Worm (Caenorhabditis elegans) whole organism, young adult: ENCODE data around the gene ZK1248.20.

Experiments
- B0035.1 ChIP-seq: sonication (generic microtip); optimal IDR thresholded peaks from 2 replicates; lab custom pipeline; 2016; ENCODE audit warnings: missing genetic modification characterization, mild to moderate bottlenecking, missing compliant biosample characterization, missing genotype, missing genetic modification reagents
- B0261.1 ChIP-seq: sonication (generic microtip); optimal IDR thresholded peaks from 2 replicates; lab custom pipeline; 2016; ENCODE audit warnings: mild to moderate bottlenecking, missing genetic modification characterization, moderate library complexity, missing compliant biosample characterization
- F22D6.2 ChIP-seq: sonication (generic microtip); optimal IDR thresholded peaks from 2 replicates; lab custom pipeline; 2016; ENCODE audit warnings: mild to moderate bottlenecking, missing genetic modification characterization, missing compliant biosample characterization
- F39B2.1 ChIP-seq: fragments of 200-800 bp; sonication (Bioruptor generic); IDR thresholded peaks from 2 replicates; pipeline ENCODE4 v1.3.6; 2022; ENCODE audit warnings: missing genetic modification reagents, missing genetic modification characterization, missing compliant biosample characterization
- F49E8.2 ChIP-seq: sonication (generic microtip); optimal IDR thresholded peaks from 3 replicates; lab custom pipeline; 2017; ENCODE audit warnings: missing genetic modification characterization, mild to moderate bottlenecking, missing compliant biosample characterization, antibody characterized with exemption, moderate library complexity; ENCODE audit not compliant: insufficient read depth
- F55B11.4 ChIP-seq: sonication (generic microtip); optimal IDR thresholded peaks from 2 replicates; lab custom pipeline; 2016; ENCODE audit warnings: missing compliant biosample characterization, missing genetic modification characterization, borderline replicate concordance; ENCODE audit not compliant: insufficient read depth
- Y56A3A.18 ChIP-seq: fragments of 200-800 bp; sonication (Bioruptor generic); IDR thresholded peaks from 2 replicates; pipeline ENCODE4 v1.3.6; 2022; ENCODE audit warnings: missing genetic modification reagents, missing genetic modification characterization, missing compliant biosample characterization
- Y67H2A.10 ChIP-seq: fragments of 200-800 bp; sonication (Bioruptor generic); conservative IDR thresholded peaks from 2 replicates; pipeline ENCODE4 v1.3.6; 2022; ENCODE audit warnings: missing genetic modification reagents, missing genetic modification characterization, missing compliant biosample characterization
- ama-1 ChIP-seq, 3 experiments: fragments of 150-350 bp in 1 of 3; sonication (generic microtip) in 2 of 3; optimal IDR thresholded peaks; 2 replicates each; lab custom pipeline; 2014 to 2018; ENCODE audit warnings: missing biosample characterization in 2 of 3, missing genetic modification characterization in 2 of 3, missing genetic modification reagents in 2 of 3
- aptf-2 ChIP-seq: fragments of 200-800 bp; sonication (Bioruptor generic); conservative IDR thresholded peaks from 2 replicates; pipeline ENCODE4 v1.3.6; 2022; ENCODE audit warnings: missing genetic modification reagents, missing genetic modification characterization, missing compliant biosample characterization
- athp-1 ChIP-seq: sonication (generic microtip); optimal IDR thresholded peaks from 2 replicates; lab custom pipeline; 2017; ENCODE audit warnings: mild to moderate bottlenecking, missing genetic modification characterization, missing compliant biosample characterization
- ccch-3 ChIP-seq: fragments of 200-800 bp; sonication (Bioruptor generic); optimal IDR thresholded peaks from 2 replicates; lab custom pipeline; 2018; ENCODE audit warnings: mild to moderate bottlenecking, missing genetic modification characterization, missing compliant biosample characterization
- ceh-40 ChIP-seq: fragments of 200-800 bp; sonication (Bioruptor generic); IDR thresholded peaks from 2 replicates; pipeline ENCODE4 v1.3.6; 2022; ENCODE audit warnings: missing genetic modification characterization, missing compliant biosample characterization
- dox-1 ChIP-seq: fragments of 200-800 bp; sonication (Bioruptor generic); IDR thresholded peaks from 2 replicates; pipeline ENCODE4 v1.3.6; 2022; ENCODE audit warnings: missing genetic modification reagents, missing genetic modification characterization, missing compliant biosample characterization
- fkh-3 ChIP-seq: sonication (generic microtip); optimal IDR thresholded peaks from 2 replicates; lab custom pipeline; 2016; ENCODE audit warnings: mild to moderate bottlenecking, missing genetic modification characterization, missing compliant biosample characterization
- gei-17 ChIP-seq: fragments of 200-800 bp; sonication (Bioruptor generic); optimal IDR thresholded peaks from 2 replicates; lab custom pipeline; 2018; ENCODE audit warnings: mild to moderate bottlenecking, missing genetic modification characterization, missing compliant biosample characterization
- hmg-1.2 ChIP-seq: fragments of 200-800 bp; sonication (Bioruptor generic); IDR thresholded peaks from 2 replicates; pipeline ENCODE4 v1.3.6; 2022; ENCODE audit warnings: missing genetic modification reagents, missing genetic modification characterization, missing compliant biosample characterization
- hsf-1 ChIP-seq: fragments of 200-800 bp; sonication (Bioruptor generic); IDR thresholded peaks from 2 replicates; pipeline ENCODE4 v1.3.6; 2022; ENCODE audit warnings: missing genetic modification reagents, missing genetic modification characterization, missing compliant biosample characterization
- lin-40 ChIP-seq: sonication (generic microtip); optimal IDR thresholded peaks from 2 replicates; lab custom pipeline; 2016; ENCODE audit warnings: missing genetic modification characterization, mild to moderate bottlenecking, missing compliant biosample characterization, missing genotype, missing genetic modification reagents
- lsy-27 ChIP-seq: sonication (generic microtip); optimal IDR thresholded peaks from 2 replicates; lab custom pipeline; 2017; ENCODE audit warnings: missing genetic modification characterization, mild to moderate bottlenecking, missing compliant biosample characterization, antibody characterized with exemption, missing genotype, borderline replicate concordance; ENCODE audit not compliant: insufficient read depth
- madf-8 ChIP-seq: fragments of 200-800 bp; sonication (Bioruptor generic); conservative IDR thresholded peaks from 2 replicates; pipeline ENCODE4 v1.3.6; 2022; ENCODE audit warnings: missing genetic modification reagents, missing genetic modification characterization, missing compliant biosample characterization
- mcd-1 ChIP-seq: fragments of 200-800 bp; sonication (Bioruptor generic); IDR thresholded peaks from 2 replicates; pipeline ENCODE4 v1.3.6; 2022; ENCODE audit warnings: missing genetic modification reagents, missing genetic modification characterization, missing compliant biosample characterization
- mes-4 ChIP-seq: sonication (generic microtip); optimal IDR thresholded peaks from 2 replicates; lab custom pipeline; 2016; ENCODE audit warnings: missing genotype, missing genetic modification characterization, missing compliant biosample characterization
- nfya-1 ChIP-seq: sonication (generic microtip); optimal IDR thresholded peaks from 2 replicates; lab custom pipeline; 2017; ENCODE audit warnings: antibody characterized with exemption, missing compliant biosample characterization, missing genetic modification characterization, borderline replicate concordance; ENCODE audit not compliant: insufficient read depth
- nfya-2 ChIP-seq: fragments of 200-800 bp; sonication (Bioruptor generic); IDR thresholded peaks from 2 replicates; pipeline ENCODE4 v1.3.6; 2022; ENCODE audit warnings: missing genetic modification reagents, missing genetic modification characterization, missing compliant biosample characterization
- nfyb-1 ChIP-seq: fragments of 200-800 bp; sonication (Bioruptor generic); IDR thresholded peaks from 2 replicates; pipeline ENCODE4 v1.3.6; 2022; ENCODE audit warnings: missing genetic modification reagents, missing genetic modification characterization, missing compliant biosample characterization
- nhr-80 ChIP-seq: sonication (generic microtip); optimal IDR thresholded peaks from 2 replicates; lab custom pipeline; 2016; ENCODE audit warnings: missing genetic modification characterization, missing compliant biosample characterization
- rcor-1 ChIP-seq: fragments of 200-800 bp; sonication (Bioruptor generic); IDR thresholded peaks from 2 replicates; pipeline ENCODE4 v1.3.6; 2022; ENCODE audit warnings: missing genetic modification reagents, missing genetic modification characterization, missing compliant biosample characterization
- rec-8 ChIP-seq, 2 experiments: sonication (generic microtip); optimal IDR thresholded peaks; 2 replicates each; lab custom pipeline; 2016; ENCODE audit warnings: mild to moderate bottlenecking in 2 of 2, missing genetic modification characterization in 2 of 2, missing genetic modification reagents in 2 of 2, missing genotype in 2 of 2, missing biosample characterization in 1 of 2, missing compliant biosample characterization in 1 of 2, moderate library complexity in 1 of 2
- repo-1 ChIP-seq: sonication (generic microtip); optimal IDR thresholded peaks from 2 replicates; lab custom pipeline; 2017; ENCODE audit warnings: mild to moderate bottlenecking, missing genetic modification characterization, missing compliant biosample characterization
- sdz-38 ChIP-seq: sonication (generic microtip); optimal IDR thresholded peaks from 2 replicates; lab custom pipeline; 2016; ENCODE audit warnings: missing genotype, missing genetic modification characterization, missing compliant biosample characterization
- snpc-1.1 ChIP-seq: sonication (generic microtip); optimal IDR thresholded peaks from 2 replicates; lab custom pipeline; 2017; ENCODE audit warnings: missing genetic modification characterization, mild to moderate bottlenecking, missing compliant biosample characterization, antibody characterized with exemption, moderate library complexity, missing genotype, missing genetic modification reagents; ENCODE audit not compliant: insufficient read depth
- sptf-2 ChIP-seq: fragments of 200-800 bp; sonication (Bioruptor generic); optimal IDR thresholded peaks from 2 replicates; lab custom pipeline; 2018; ENCODE audit warnings: mild to moderate bottlenecking, missing genetic modification characterization, missing compliant biosample characterization
- unc-130 ChIP-seq: sonication (generic microtip); optimal IDR thresholded peaks from 2 replicates; lab custom pipeline; 2016; ENCODE audit warnings: missing genetic modification reagents, missing genetic modification characterization, missing compliant biosample characterization
- unc-62 ChIP-seq: fragments of 150-350 bp; optimal IDR thresholded peaks from 2 replicates; lab custom pipeline; 2014; ENCODE audit warnings: missing biosample characterization, missing genetic modification reagents, missing genetic modification characterization
- ztf-28 ChIP-seq: fragments of 200-800 bp; sonication (Bioruptor generic); IDR thresholded peaks from 2 replicates; pipeline ENCODE4 v1.3.6; 2022; ENCODE audit warnings: missing genetic modification reagents, missing genetic modification characterization, missing compliant biosample characterization

Gene ZK1248.20

DNA sequence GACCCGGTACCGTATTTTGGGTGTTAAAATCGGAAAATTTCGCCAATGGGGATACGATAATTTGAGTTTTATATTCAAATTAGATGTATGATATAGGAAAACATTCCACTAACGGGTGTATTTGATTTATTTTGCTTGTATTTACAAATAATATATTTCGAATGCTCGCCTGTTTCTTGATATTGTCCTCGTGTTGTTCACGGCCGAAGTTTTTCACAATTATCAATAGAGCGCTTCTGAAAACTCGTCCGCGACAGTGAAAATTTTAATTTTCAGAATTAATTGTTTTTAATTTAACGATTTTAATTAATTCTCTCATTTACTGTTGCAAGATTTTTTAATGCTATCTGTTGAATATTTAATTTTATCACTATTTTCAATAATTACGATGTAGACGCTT lies 3.2 kb downstream of the ZK1248.20 start (continued):
- TF ChIP-seq madf-8 (peak; percentile 39; the same call in 1 of the 2 replicates), B0035.1 (no peak), aptf-2 (GFP tag; lab: Robert Waterston, UW) (0 out of 2 replicates have a peak, but pooled peaks have one; percentile 26), hmg-1.2 (peak; percentile 21; the same call in 1 of the 2 replicates), mcd-1 (GFP tag; lab: Robert Waterston, UW) (peak; percentile 82), ztf-28 (0 out of 2 replicates have a peak, but pooled peaks have one; percentile 61), unc-130 (peak; percentile 9)

DNA sequence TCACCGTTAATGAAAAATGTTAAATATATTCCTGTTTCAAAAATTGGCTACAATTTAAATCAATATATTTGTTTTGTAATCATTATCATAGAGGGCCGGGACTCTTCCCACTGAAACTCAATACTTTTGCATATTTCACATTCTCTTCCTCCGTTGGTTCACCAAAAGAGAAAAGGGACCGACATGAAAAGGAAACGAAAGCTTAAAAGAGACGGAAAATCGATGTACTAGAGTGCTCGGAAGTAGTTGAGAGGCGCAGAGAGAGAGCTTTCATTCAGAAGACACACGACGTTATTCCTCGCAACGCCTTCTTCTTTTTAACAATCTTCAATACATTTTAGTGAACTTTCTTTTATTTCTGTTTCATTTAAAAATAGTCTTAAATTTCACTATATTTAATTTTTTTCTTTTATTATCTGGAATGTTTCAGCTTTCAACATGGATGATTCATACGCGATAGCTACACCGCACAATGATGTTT lies 3.9 kb downstream of the ZK1248.20 start, which contains the start of gene ehs-1:
ehs-1 (plus strand) TSS at position 431 of the 481 bp plus-strand sequence.
- TF ChIP-seq hmg-1.2: 0 out of 2 replicates have a peak, but pooled peaks have one; percentile 4
- TF ChIP-seq nfyb-1 (GFP tag; lab: Robert Waterston, UW): 0 out of 2 replicates have a peak, but pooled peaks have one; percentile 8
- TF ChIP-seq lsy-27 (tag; lab: Kevin White, UChicago): no peak
- no peak for TF ChIP-seq F22D6.2 (tag; lab: Kevin White, UChicago)

DNA sequence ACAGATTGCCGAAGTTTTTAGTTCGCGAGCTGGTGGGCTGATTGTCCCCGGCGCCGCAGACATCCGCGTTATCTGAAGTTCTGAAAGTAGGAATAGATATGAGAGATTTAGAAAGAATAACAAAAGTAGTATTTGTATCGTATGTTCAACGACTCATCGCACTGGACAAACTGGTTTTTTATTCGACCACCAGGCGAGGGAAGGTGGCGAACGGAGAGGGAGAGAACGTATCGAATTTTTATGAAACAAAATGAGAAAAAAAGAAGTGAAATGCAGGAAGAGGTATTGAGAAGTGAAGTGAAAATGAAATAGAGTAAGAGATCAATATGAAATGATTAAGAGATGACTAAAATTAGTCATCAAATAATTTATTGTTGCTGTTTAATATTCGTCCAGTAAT lies 10.9 kb downstream of the ZK1248.20 start, which contains the start of gene tbc-2:
tbc-2 (minus strand) TSS at position 80 of the 400 bp plus-strand sequence.
- TF ChIP-seq F55B11.4 (tag; lab: Kevin White, UChicago) (no peak), B0261.1 (tag; lab: Kevin White, UChicago) (no peak), Y56A3A.18 (GFP tag; lab: Robert Waterston, UW) (no peak), dox-1 (no peak), rcor-1 (no peak), Y67H2A.10 (GFP tag; lab: Robert Waterston, UW) (no peak), hmg-1.2 (no peak), F39B2.1 (GFP tag; lab: Robert Waterston, UW) (no peak), mes-4 (tag; lab: Kevin White, UChicago) (no peak)

DNA sequence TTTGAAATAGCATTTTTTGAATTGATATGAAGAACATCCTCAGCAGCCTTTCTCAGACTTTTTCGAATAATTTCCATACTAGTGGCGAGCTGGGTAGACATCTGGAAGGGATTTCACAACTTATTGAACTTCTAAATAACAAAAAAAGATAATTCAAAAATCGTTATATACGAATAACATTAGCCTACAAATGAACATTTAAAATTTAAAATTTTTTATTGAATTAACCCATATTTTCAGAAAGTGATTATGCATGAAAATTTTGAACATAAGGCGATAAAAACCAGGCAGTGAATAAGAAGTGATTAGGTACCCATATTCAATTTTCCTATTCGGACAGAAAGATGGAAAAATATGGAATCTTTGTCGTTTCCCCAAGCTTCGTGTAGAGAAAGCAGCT lies 12.0 kb downstream of the ZK1248.20 start, which contains the start of gene ZK1248.11:
ZK1248.11 (minus strand) TSS at position 101 of the 400 bp plus-strand sequence.
- TF ChIP-seq sdz-38 (tag; lab: Kevin White, UChicago): no peak
- no peak for TF ChIP-seq B0261.1 (tag; lab: Kevin White, UChicago)
- TF ChIP-seq athp-1 (tag; lab: Kevin White, UChicago): no peak
- TF ChIP-seq rec-8 (tag; optimal IDR thresholded peaks at IDR 0.05; lab: Kevin White, UChicago): no peak
- TF ChIP-seq nfya-2 (GFP tag; lab: Robert Waterston, UW): no peak
- TF ChIP-seq hsf-1 (GFP tag; lab: Robert Waterston, UW): no peak
- no peak for TF ChIP-seq fkh-3 (tag; lab: Kevin White, UChicago)
- no peak for TF ChIP-seq repo-1 (tag; lab: Kevin White, UChicago)
- no peak for TF ChIP-seq nhr-80 (tag; lab: Kevin White, UChicago)
- TF ChIP-seq unc-62: no peak
- no peak for TF ChIP-seq mes-4 (tag; lab: Kevin White, UChicago)
- TF ChIP-seq ama-1 (optimal IDR thresholded peaks at IDR 0.05; lab: Kevin White, UChicago): no peak
- TF ChIP-seq ama-1 (GFP tag; optimal IDR thresholded peaks at IDR 0.05; lab: Kevin White, UChicago): no peak
- no peak for TF ChIP-seq nfya-1
- no peak for TF ChIP-seq F49E8.2
- no peak for TF ChIP-seq sptf-2 (GFP tag; lab: Kevin White, UChicago)
- TF ChIP-seq snpc-1.1 (tag; lab: Kevin White, UChicago): no peak
- no peak for TF ChIP-seq lin-40
- TF ChIP-seq ceh-40 (GFP tag; lab: Robert Waterston, UW): no peak
- TF ChIP-seq ccch-3 (GFP tag; lab: Kevin White, UChicago): no peak
- TF ChIP-seq gei-17: no peak
